Worm (Caenorhabditis elegans) whole organism, mixed stage, embryonic: ENCODE results near the gene ceh-93.

Source experiments
- lin-13 ChIP-seq: fragments of 150-350 bp; optimal IDR thresholded peaks from 2 replicates; lab custom pipeline; 2014; ENCODE audit warnings: missing biosample characterization, missing genetic modification characterization
- mab-5 ChIP-seq: fragments of 150-350 bp; optimal IDR thresholded peaks from 2 replicates; lab custom pipeline; 2014; ENCODE audit warnings: missing biosample characterization, missing genetic modification characterization
- nhr-76 ChIP-seq: sonication (generic microtip); optimal IDR thresholded peaks from 2 replicates; lab custom pipeline; 2017; ENCODE audit warnings: missing biosample characterization, missing genetic modification characterization

ce11 chrX:421407-421784 lies 32.8 kb upstream of the ceh-93 start, which contains the start of gene col-19:
- TF ChIP-seq nhr-76 (tag; lab: Kevin White, UChicago) (no peak), lin-13 (tag; lab: Kevin White, UChicago) (no peak), mab-5 (tag; lab: Kevin White, UChicago) (no peak)
